Fruit fly (Drosophila melanogaster) whole organism, prepupa: Measurements from ENCODE around the gene cad.

Source experiments
- Blimp-1 ChIP-seq: fragments of 200-800 bp; sonication (Bioruptor generic); optimal IDR thresholded peaks from 3 replicates; lab custom pipeline; 2017; ENCODE audit warnings: missing biosample characterization, missing genetic modification characterization, mild to moderate bottlenecking, moderate library complexity, missing genetic modification reagents
- CG10631 ChIP-seq: fragments of 200-800 bp; sonication (Bioruptor generic); optimal IDR thresholded peaks from 2 replicates; lab custom pipeline; 2016; ENCODE audit warnings: missing biosample characterization, missing genetic modification characterization
- CG10669 ChIP-seq: fragments of 200-800 bp; sonication (Bioruptor generic); optimal IDR thresholded peaks from 3 replicates; lab custom pipeline; 2018; ENCODE audit warnings: missing biosample characterization, mild to moderate bottlenecking, missing genetic modification characterization, moderate library complexity
- CG11294 ChIP-seq: fragments of 200-800 bp; sonication (Bioruptor generic); IDR thresholded peaks from 2 replicates; pipeline ENCODE4 v1.3.6; 2022; ENCODE audit warnings: missing biosample characterization, missing genetic modification characterization
- CG11902 ChIP-seq: fragments of 200-800 bp; sonication (Bioruptor generic); optimal IDR thresholded peaks from 3 replicates; lab custom pipeline; 2016; ENCODE audit warnings: missing biosample characterization, missing genetic modification characterization
- CG15336 ChIP-seq: fragments of 200-800 bp; sonication (Bioruptor generic); IDR thresholded peaks from 2 replicates; pipeline ENCODE4 v1.3.6; 2022; ENCODE audit warnings: missing biosample characterization, missing genetic modification characterization
- CG1621 ChIP-seq: fragments of 200-800 bp; sonication (Bioruptor generic); optimal IDR thresholded peaks from 3 replicates; lab custom pipeline; 2018; ENCODE audit warnings: missing biosample characterization, mild to moderate bottlenecking, missing genetic modification characterization
- CG16779 ChIP-seq: fragments of 200-800 bp; sonication (Bioruptor generic); optimal IDR thresholded peaks from 3 replicates; lab custom pipeline; 2017; ENCODE audit warnings: missing biosample characterization, mild to moderate bottlenecking, missing genetic modification characterization
- CG32006 ChIP-seq: fragments of 200-800 bp; sonication (Bioruptor generic); optimal IDR thresholded peaks from 3 replicates; lab custom pipeline; 2017; ENCODE audit warnings: missing biosample characterization, mild to moderate bottlenecking, missing genetic modification characterization
- CG3919 ChIP-seq: fragments of 200-800 bp; sonication (Bioruptor generic); optimal IDR thresholded peaks from 3 replicates; lab custom pipeline; 2016; ENCODE audit warnings: missing biosample characterization, missing genetic modification characterization
- CG6276 ChIP-seq: fragments of 200-800 bp; sonication (Bioruptor generic); optimal IDR thresholded peaks from 2 replicates; lab custom pipeline; 2017; ENCODE audit warnings: missing biosample characterization, mild to moderate bottlenecking, missing genetic modification characterization
- CG6792 ChIP-seq: fragments of 200-800 bp; sonication (Bioruptor generic); optimal IDR thresholded peaks from 3 replicates; lab custom pipeline; 2016; ENCODE audit warnings: missing biosample characterization, missing genetic modification characterization
- CG7368 ChIP-seq: fragments of 200-800 bp; sonication (Bioruptor generic); optimal IDR thresholded peaks from 3 replicates; lab custom pipeline; 2016; ENCODE audit warnings: missing biosample characterization, missing genetic modification characterization
- CG8119 ChIP-seq: fragments of 200-800 bp; sonication (Bioruptor generic); IDR thresholded peaks from 3 replicates; pipeline ENCODE4 v1.3.6; 2022; ENCODE audit warnings: missing biosample characterization, missing genetic modification characterization
- CG8632 ChIP-seq: fragments of 200-800 bp; sonication (Bioruptor generic); optimal IDR thresholded peaks from 3 replicates; lab custom pipeline; 2016; ENCODE audit warnings: missing biosample characterization, missing genetic modification characterization
- CG9139 ChIP-seq: fragments of 200-800 bp; sonication (Bioruptor generic); optimal IDR thresholded peaks from 3 replicates; lab custom pipeline; 2017; ENCODE audit warnings: missing biosample characterization, mild to moderate bottlenecking, missing genetic modification characterization
- Eip75B ChIP-seq: fragments of 200-800 bp; sonication (Bioruptor generic); optimal IDR thresholded peaks from 3 replicates; lab custom pipeline; 2016; ENCODE audit warnings: missing biosample characterization, missing genetic modification characterization
- Eip78C ChIP-seq: fragments of 200-800 bp; sonication (Bioruptor generic); peaks from one replicate; lab custom pipeline; 2016; ENCODE audit warnings: missing biosample characterization, missing genetic modification characterization
- Eip93F ChIP-seq: fragments of 200-800 bp; sonication (Bioruptor generic); optimal IDR thresholded peaks from 2 replicates; lab custom pipeline; 2016; ENCODE audit warnings: missing biosample characterization, mild to moderate bottlenecking, missing genetic modification characterization
- Ets96B ChIP-seq: fragments of 200-800 bp; optimal IDR thresholded peaks from 2 replicates; lab custom pipeline; 2019; ENCODE audit warnings: missing biosample characterization, mild to moderate bottlenecking, missing genetic modification characterization, moderate library complexity
- Hr39 ChIP-seq: fragments of 200-800 bp; sonication (Bioruptor generic); optimal IDR thresholded peaks from 2 replicates; lab custom pipeline; 2016; ENCODE audit warnings: missing biosample characterization, missing genetic modification characterization
- Hr4 ChIP-seq: fragments of 200-800 bp; sonication (Bioruptor generic); optimal IDR thresholded peaks from 3 replicates; lab custom pipeline; 2016; ENCODE audit warnings: missing biosample characterization, missing genetic modification characterization
- Lpt ChIP-seq: fragments of 200-800 bp; sonication (Bioruptor generic); optimal IDR thresholded peaks from 3 replicates; lab custom pipeline; 2016; ENCODE audit warnings: missing biosample characterization, missing genetic modification characterization
- OdsH ChIP-seq: fragments of 200-800 bp; sonication (Bioruptor generic); optimal IDR thresholded peaks from 3 replicates; lab custom pipeline; 2016; ENCODE audit warnings: missing biosample characterization, missing genetic modification characterization
- Smox ChIP-seq: fragments of 200-800 bp; sonication (Bioruptor generic); optimal IDR thresholded peaks from 3 replicates; lab custom pipeline; 2016; ENCODE audit warnings: missing biosample characterization, missing genetic modification characterization
- Sox102F ChIP-seq: fragments of 200-800 bp; sonication (Bioruptor generic); optimal IDR thresholded peaks from 2 replicates; lab custom pipeline; 2016; ENCODE audit warnings: missing biosample characterization, mild to moderate bottlenecking, missing genetic modification characterization
- Sox14 ChIP-seq: fragments of 200-800 bp; sonication (Bioruptor generic); optimal IDR thresholded peaks from 3 replicates; lab custom pipeline; 2016; ENCODE audit warnings: missing biosample characterization, missing genetic modification characterization
- Sox15 ChIP-seq: fragments of 200-800 bp; sonication (Bioruptor generic); optimal IDR thresholded peaks from 3 replicates; lab custom pipeline; 2016; ENCODE audit warnings: missing biosample characterization, missing genetic modification characterization
- achi ChIP-seq: fragments of 200-800 bp; sonication (Bioruptor generic); optimal IDR thresholded peaks from 3 replicates; lab custom pipeline; 2016; ENCODE audit warnings: missing biosample characterization, missing genetic modification characterization
- acj6 ChIP-seq: fragments of 200-800 bp; sonication (Bioruptor generic); optimal IDR thresholded peaks from 3 replicates; lab custom pipeline; 2016; ENCODE audit warnings: missing biosample characterization, missing genetic modification characterization
- cyc ChIP-seq: fragments of 200-800 bp; sonication (Bioruptor generic); optimal IDR thresholded peaks from 3 replicates; lab custom pipeline; 2016; ENCODE audit warnings: missing biosample characterization, missing genetic modification characterization
- eg ChIP-seq: fragments of 200-800 bp; sonication (Bioruptor generic); IDR thresholded peaks from 3 replicates; pipeline ENCODE4 v1.3.6; 2022; ENCODE audit warnings: missing biosample characterization, missing genetic modification characterization
- esn ChIP-seq: fragments of 200-800 bp; sonication (Bioruptor generic); optimal IDR thresholded peaks from 2 replicates; lab custom pipeline; 2016; ENCODE audit warnings: missing biosample characterization, mild to moderate bottlenecking, missing genetic modification characterization, moderate library complexity
- fd59A ChIP-seq: fragments of 200-800 bp; sonication (Bioruptor generic); optimal IDR thresholded peaks from 2 replicates; lab custom pipeline; 2017; ENCODE audit warnings: missing biosample characterization, mild to moderate bottlenecking, missing genetic modification characterization, missing genetic modification reagents
- fd85E ChIP-seq: fragments of 200-800 bp; sonication (Bioruptor generic); optimal IDR thresholded peaks from 3 replicates; lab custom pipeline; 2016; ENCODE audit warnings: missing biosample characterization, missing genetic modification characterization
- fkh ChIP-seq: fragments of 200-800 bp; sonication (Bioruptor generic); optimal IDR thresholded peaks from 3 replicates; lab custom pipeline; 2017; ENCODE audit warnings: missing biosample characterization, mild to moderate bottlenecking, missing genetic modification characterization, moderate library complexity
- pdm3 ChIP-seq: fragments of 200-800 bp; sonication (Bioruptor generic); optimal IDR thresholded peaks from 3 replicates; lab custom pipeline; 2016; ENCODE audit warnings: missing biosample characterization, missing genetic modification characterization
- salr ChIP-seq, 2 experiments: fragments of 200-800 bp; sonication (Bioruptor generic); optimal IDR thresholded peaks; 3 replicates each; lab custom pipeline; 2016 to 2018; ENCODE audit warnings: missing biosample characterization in 2 of 2, missing genetic modification characterization in 2 of 2, mild to moderate bottlenecking in 1 of 2
- ss ChIP-seq, 2 experiments: fragments of 200-800 bp; sonication (Bioruptor generic); optimal IDR thresholded peaks; 2 replicates in 1 of 2; 3 replicates in 1 of 2; lab custom pipeline; 2017 to 2018; ENCODE audit warnings: mild to moderate bottlenecking in 2 of 2, missing biosample characterization in 2 of 2, missing genetic modification characterization in 2 of 2, moderate library complexity in 1 of 2
- topi ChIP-seq: fragments of 200-800 bp; sonication (Bioruptor generic); optimal IDR thresholded peaks from 3 replicates; lab custom pipeline; 2016; ENCODE audit warnings: missing biosample characterization, missing genetic modification characterization
- vri ChIP-seq: fragments of 200-800 bp; sonication (Bioruptor generic); optimal IDR thresholded peaks from 3 replicates; lab custom pipeline; 2016; ENCODE audit warnings: missing biosample characterization, mild to moderate bottlenecking, missing genetic modification characterization

Gene cad

DNA sequence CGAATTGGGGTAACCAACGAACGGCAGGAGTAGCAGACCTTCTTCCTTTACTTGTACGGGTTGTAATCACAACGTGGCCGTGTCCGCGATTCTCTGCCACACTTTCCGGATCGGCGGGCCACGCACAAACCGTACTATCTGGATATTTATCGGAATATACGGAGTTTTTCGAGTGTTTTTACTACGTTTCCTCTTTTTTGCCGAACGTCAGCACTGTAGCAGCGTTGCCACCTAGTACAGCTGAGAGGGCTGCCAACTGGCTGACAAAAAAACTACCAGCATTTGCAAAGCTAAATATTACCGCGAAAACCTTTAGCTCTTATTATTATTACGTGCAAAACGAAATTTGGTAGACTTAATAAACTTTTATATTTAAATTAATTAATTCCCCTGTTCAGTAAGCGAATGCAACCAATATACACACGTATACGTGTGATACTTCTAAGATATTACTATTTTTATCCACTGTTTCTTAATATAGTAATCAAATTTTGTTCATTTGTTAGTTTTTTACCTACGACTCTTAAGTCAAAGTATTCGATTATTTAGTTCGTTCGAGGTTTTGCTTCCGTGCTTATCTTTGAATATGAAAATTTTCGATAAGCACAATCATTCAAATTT lies 36.4 kb upstream of the cad start, which contains the start of gene TM9SF2:
TM9SF2 (minus strand) TSS at position 244 of the 621 bp plus-strand sequence.
- no peak for TF ChIP-seq vri (GFP tag; lab: Kevin White, UChicago)
- TF ChIP-seq CG6792 (GFP tag; lab: Kevin White, UChicago) = no peak
- peak; percentile 47 for TF ChIP-seq CG10631 (GFP tag; lab: Kevin White, UChicago)
- peak; percentile 47 for TF ChIP-seq esn (GFP tag; lab: Kevin White, UChicago)
- TF ChIP-seq eg (GFP tag; lab: Robert Waterston, UW) = peak; percentile 32; the same call in 1 of the 3 replicates

DNA sequence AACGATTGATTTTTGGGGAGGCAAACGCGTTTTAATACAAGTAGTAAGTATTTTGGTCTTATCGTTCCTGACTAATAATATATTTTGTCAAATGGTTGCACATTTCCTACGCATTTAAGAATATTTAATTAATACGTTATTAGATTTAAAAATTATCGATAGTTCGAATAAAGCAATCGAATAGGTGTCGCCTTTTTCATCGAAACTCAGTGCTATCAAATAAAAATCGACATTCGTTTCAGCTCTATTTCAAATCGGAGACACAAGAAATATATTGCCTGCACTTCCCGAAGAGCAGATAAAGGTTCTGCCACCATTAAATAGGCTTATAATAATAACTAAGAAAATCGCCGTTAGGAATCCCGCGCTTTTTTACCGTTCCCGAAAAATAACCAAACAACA lies 35.8 kb upstream of the cad start:
- TF ChIP-seq CG10669 (GFP tag; lab: Kevin White, UChicago) (no peak), CG7368 (no peak), achi (no peak), fd59A (no peak), CG3919 (GFP tag; lab: Kevin White, UChicago) (no peak), salr (GFP tag; optimal IDR thresholded peaks at IDR 0.05; lab: Kevin White, UChicago) (no peak), CG6276 (GFP tag; lab: Kevin White, UChicago) (no peak), eg (GFP tag; lab: Robert Waterston, UW) (no peak), Eip93F (no peak), Ets96B (tag; lab: Kevin White, UChicago) (no peak), CG10631 (GFP tag; lab: Kevin White, UChicago) (no peak), fkh (GFP tag; lab: Kevin White, UChicago) (no peak), Sox102F (GFP tag; lab: Kevin White, UChicago) (no peak)

DNA sequence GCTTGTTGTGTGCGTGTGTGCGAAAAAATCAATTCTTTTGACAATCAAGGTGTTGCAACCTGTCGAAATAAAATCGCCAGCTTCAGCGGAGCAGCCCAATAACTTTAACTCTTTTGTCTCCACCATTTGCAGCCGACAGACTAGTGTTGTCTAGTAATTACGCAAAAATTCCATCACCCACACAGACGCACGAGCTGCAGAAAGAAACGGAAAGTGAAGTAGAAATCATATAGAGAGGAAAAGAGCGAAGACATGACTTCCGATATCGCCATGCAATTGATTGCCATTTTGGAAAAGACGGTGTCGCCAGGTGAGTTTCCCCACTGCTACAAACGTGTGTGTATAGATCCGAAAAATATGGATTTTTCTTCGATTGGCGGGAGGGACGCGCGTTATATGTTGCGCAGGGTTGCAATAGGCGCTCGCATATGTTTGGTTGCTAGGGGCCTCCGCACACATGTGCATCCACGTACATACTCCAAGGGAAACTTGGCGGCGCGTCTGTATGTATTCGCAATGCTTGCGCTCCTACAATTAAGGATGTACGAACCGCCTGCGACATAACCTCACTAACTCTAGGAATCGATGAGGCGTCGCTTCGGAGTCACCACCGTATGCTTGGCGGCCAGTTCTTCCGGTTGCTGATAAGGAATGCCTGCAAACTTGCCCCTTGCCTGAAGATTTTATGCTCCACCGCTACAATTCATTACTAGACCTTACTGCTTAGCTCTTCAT lies 35.2 kb upstream of the cad start:
- TF ChIP-seq topi (GFP tag; lab: Kevin White, UChicago) (no peak), ss (GFP tag; optimal IDR thresholded peaks at IDR 0.05; lab: Kevin White, UChicago) (no peak), esn (GFP tag; lab: Kevin White, UChicago) (no peak), CG9139 (GFP tag; lab: Kevin White, UChicago) (no peak), Sox15 (GFP tag; lab: Kevin White, UChicago) (no peak), Sox14 (GFP tag; lab: Kevin White, UChicago) (no peak), CG8119 (GFP tag; lab: Robert Waterston, UW) (0 out of 3 replicates have a peak, but pooled peaks have one; percentile 16), Hr39 (GFP tag; lab: Kevin White, UChicago) (no peak), Blimp-1 (GFP tag; lab: Kevin White, UChicago) (peak; percentile 94), CG11294 (GFP tag; lab: Robert Waterston, UW) (no peak), salr (GFP tag; optimal IDR thresholded peaks at IDR 0.05; lab: Kevin White, UChicago) (no peak)

DNA sequence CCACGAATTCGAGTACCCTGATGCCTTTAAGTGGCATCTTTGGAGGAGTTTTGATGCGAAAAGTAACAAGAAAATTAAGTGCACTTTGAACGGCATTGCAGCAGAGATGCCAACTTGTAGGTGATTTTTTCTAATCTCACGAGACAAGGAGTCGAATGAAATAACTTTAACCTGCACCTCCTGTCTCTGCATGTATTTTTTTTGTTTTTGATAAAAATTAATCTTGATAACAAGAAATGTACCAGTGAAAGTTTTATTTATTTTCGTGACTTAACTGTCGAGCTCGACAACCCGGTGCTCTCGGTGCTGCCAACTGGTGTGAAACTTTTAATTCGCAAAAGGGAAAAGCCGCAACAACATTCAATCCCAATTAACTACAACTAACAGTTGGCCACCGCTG lies 18.4 kb upstream of the cad start, which contains the start of the genes Amacr and Ns4:
Amacr (minus strand) TSS at position 182 of the 400 bp plus-strand sequence.
Ns4 (plus strand) TSS at position 317 of the 400 bp plus-strand sequence.
- TF ChIP-seq achi (peak; percentile 67), CG8119 (GFP tag; lab: Robert Waterston, UW) (peak; percentile 70), Smox (GFP tag; lab: Kevin White, UChicago) (no peak), Hr4 (GFP tag; lab: Kevin White, UChicago) (peak; percentile 82), CG1621 (tag; lab: Kevin White, UChicago) (peak; percentile 44), CG11902 (GFP tag; lab: Kevin White, UChicago) (peak; percentile 46), topi (GFP tag; lab: Kevin White, UChicago) (peak; percentile 75), CG8632 (peak; percentile 56), cyc (peak; percentile 67), CG9139 (GFP tag; lab: Kevin White, UChicago) (peak; percentile 18), CG16779 (tag; lab: Kevin White, UChicago) (peak; percentile 46), fd85E (GFP tag; lab: Kevin White, UChicago) (no peak), CG32006 (GFP tag; lab: Kevin White, UChicago) (peak; percentile 76), CG10669 (GFP tag; lab: Kevin White, UChicago) (no peak), vri (GFP tag; lab: Kevin White, UChicago) (no peak), pdm3 (no peak), Lpt (peak; percentile 52), acj6 (peak; percentile 61), fkh (GFP tag; lab: Kevin White, UChicago) (no peak), Hr39 (GFP tag; lab: Kevin White, UChicago) (peak; percentile 82), CG15336 (GFP tag; lab: Robert Waterston, UW) (peak; percentile 59), Eip75B (GFP tag; lab: Kevin White, UChicago) (no peak), Eip78C (GFP tag; lab: Kevin White, UChicago) (no peak), OdsH (no peak), fd59A (peak; percentile 16), Eip93F (no peak), CG10631 (GFP tag; lab: Kevin White, UChicago) (no peak), CG11294 (GFP tag; lab: Robert Waterston, UW) (0 out of 2 replicates have a peak, but pooled peaks have one; percentile 11)
